Worm (Caenorhabditis elegans) whole organism, L4/young adult: ENCODE results near the gene iars-1.
"Not testable (repeated sequence)": the region's sequence is repeated elsewhere in the genome, so short reads cannot be mapped to it uniquely, and the experiment has no call there.

Experiments
- W03F9.2 ChIP-seq: fragments of 150-350 bp; optimal IDR thresholded peaks from 2 replicates; lab custom pipeline; 2014; ENCODE audit warnings: missing biosample characterization, missing genetic modification characterization
- dao-5 ChIP-seq: sonication (generic microtip); optimal IDR thresholded peaks from 2 replicates; lab custom pipeline; 2016; ENCODE audit warnings: missing genotype, missing genetic modification characterization, moderate library complexity, missing compliant biosample characterization
- him-1 ChIP-seq: sonication (generic microtip); optimal IDR thresholded peaks from 2 replicates; lab custom pipeline; 2016; ENCODE audit warnings: missing genotype, missing genetic modification reagents, missing genetic modification characterization, missing compliant biosample characterization

Gene iars-1

DNA sequence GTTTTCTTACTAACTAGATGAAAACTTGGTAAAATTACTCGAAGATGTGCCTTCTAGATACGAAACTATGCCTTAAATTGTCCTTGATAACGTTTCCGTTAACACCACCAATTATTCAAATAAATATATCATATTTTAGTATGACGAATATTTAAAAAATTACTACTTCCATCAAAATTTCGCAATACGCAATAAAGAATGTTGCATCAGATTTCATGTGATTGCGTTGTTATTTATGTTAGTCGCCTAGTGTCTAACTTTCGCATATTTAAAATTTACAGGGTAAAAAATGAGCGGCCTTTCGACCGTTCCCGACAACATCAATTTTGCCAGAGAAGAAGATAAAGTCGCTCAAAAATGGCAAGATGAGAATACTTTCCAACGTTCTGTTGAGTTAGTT lies at the start of gene iars-1:
Gene iars-1 (plus strand): TSS at position 276 of the 400 bp plus-strand sequence.
- TF ChIP-seq W03F9.2 (tag; lab: Kevin White, UChicago): no peak
- TF ChIP-seq him-1: no peak
- TF ChIP-seq dao-5 (tag; lab: Kevin White, UChicago): no peak

DNA sequence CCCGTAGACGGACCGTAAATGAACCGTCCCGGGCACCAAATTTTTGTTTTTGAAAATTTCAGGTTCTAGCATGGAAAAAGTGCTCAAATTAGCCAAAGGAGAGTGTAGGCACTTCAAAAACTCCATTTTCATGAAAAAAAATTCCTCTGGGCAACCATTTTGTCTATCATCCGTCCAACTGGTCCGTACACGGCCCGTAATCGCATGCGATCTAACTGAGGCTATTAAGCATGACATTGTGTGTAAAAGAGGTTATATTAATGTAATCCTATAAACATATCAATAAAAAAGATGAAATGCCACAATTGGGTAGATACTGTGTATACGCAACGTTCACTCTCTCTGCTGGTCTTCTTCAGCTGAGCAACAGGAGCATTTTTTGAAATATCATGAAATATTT lies 45.8 kb upstream of the iars-1 start, which contains the start of gene R09E10.1:
Gene R09E10.1 (minus strand): TSS at position 101 of the 400 bp plus-strand sequence.
- TF ChIP-seq W03F9.2 (tag; lab: Kevin White, UChicago); him-1; dao-5 (tag; lab: Kevin White, UChicago): not testable (repeated sequence)

DNA sequence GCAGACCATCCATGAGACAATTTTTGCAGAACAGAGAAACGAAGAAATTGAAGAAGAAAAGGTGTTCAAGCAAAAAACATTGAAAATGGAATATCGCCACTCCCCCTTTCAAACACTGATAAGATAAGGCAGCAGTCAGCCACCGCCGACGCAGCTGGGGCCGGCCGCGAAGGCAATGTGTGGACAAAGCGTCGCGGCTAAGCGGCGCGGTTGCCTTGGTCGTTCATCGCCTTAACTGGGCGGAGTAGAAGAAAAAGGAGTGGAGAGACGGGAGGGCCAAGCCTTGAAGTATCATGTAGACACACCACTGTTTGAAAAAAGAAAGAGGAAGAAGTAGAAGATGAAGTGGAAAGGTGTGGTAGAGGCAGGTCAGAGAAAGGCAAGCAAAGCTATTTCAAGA lies 37.4 kb upstream of the iars-1 start:
- TF ChIP-seq W03F9.2 (tag; lab: Kevin White, UChicago) (no peak), him-1 (no peak), dao-5 (tag; lab: Kevin White, UChicago) (no peak)

DNA sequence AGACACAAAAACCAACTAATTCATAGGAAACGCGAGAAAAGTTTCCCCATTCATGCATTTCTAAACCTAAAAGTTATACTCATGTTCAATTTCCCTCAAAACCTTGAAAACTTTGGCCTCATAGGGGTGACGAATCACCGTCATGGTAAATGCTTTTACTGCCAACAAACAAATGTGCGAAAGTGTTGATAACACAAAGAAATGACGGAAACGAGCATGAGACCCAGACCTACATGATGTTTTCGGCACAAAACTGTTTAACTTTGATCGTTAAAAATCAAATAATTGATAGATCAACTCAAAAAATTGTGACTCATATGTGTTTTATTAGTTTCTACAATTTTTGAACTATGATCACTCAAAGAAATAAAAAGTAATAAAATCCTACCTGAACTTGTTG lies 36.5 kb upstream of the iars-1 start:
- TF ChIP-seq dao-5 (tag; lab: Kevin White, UChicago) (no peak), him-1 (no peak), W03F9.2 (tag; lab: Kevin White, UChicago) (no peak)

DNA sequence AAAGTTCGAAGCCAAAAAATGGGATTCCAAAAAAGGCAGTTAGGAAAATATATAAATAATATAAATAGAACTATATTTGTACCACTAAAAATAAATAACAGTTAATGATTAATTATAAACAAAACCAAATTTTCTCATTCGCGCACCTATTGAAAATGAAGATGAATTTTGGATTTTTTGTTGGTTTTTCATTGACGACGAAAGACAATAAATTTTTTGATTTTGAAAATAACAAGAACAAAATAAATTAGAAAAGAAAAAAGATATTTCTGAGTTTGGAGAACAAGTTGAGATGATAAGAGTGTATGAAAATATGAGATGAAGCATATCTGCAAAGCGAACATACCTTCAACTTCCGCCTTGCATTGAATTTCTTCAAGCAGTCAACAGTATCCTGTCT lies 31.1 kb upstream of the iars-1 start:
- TF ChIP-seq dao-5 (tag; lab: Kevin White, UChicago) (no peak), W03F9.2 (tag; lab: Kevin White, UChicago) (no peak), him-1 (no peak)

DNA sequence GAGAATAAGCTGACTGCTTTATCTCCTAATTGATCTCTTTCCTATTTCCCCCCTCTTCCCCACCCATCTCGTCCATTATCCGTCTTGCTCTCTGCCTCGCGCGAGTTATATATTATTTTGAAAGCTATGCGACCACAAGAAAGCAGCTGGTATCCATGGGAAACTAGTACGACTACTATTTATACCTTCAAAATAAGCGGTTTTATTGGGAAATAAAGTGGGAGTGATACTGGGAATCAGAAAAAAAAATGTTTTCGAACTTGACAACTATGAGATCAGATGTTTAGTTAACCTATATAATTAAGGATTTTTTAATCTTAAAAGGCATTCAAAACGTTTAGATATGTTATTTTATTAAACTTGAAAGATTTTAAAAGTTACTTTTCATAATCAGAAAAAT lies 28.7 kb upstream of the iars-1 start:
- TF ChIP-seq dao-5 (tag; lab: Kevin White, UChicago): no peak
- no peak for TF ChIP-seq W03F9.2 (tag; lab: Kevin White, UChicago)
- TF ChIP-seq him-1: no peak

DNA sequence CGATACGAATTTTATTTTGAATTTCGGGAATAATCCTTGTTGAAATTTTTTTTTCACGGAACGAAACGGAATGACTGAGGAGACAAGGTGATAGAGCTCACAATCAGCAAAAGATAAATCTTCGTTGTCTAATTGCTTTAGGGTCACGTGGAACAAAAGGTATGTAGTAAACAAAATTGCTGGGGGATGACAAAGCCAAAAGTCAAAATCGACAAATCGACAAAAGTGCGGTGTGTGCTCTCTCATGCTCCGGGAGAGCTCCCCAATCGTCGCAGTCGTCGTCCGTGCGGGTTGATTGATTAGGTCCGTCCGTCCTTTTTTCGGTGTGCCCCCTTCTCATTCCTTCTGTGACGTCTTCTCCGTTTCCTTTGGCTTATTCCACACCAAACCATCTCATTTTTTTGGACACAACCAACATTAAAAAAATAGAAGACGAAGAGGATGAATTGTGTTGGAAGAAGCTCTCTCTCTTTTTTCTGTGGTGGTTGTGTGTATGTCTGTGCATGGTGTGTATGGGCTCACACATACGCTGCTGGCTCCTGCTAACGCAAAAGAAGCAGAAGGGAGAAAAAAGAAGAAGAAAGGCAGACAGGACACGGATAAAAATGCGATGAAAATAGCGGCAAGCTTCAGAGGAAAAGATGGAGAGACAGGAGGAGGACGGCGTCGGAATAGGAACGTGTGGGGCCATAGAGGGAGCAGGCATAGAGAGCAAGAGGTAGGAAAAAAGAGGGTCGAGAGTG lies 26.6 kb upstream of the iars-1 start:
- TF ChIP-seq dao-5 (tag; lab: Kevin White, UChicago): no peak
- TF ChIP-seq him-1: peak; percentile 9

DNA sequence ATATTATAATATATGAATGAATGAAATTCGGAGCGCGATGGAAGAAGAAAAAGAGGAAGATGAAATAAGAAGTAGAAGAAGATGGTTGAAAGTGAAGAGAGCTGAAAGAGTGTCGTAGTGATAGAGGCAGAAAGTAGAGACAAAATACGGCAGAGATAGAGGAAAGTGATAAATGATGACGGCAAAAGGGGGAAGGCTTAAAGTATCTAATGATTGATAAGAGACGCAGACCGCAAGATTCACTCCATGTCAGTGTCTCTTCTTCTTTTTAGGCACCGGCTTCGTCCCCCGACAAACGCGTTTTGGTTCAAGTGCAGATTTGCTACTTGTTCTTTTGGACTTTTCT lies 26.1 kb upstream of the iars-1 start:
- no peak for TF ChIP-seq dao-5 (tag; lab: Kevin White, UChicago)
- peak; percentile 27 for TF ChIP-seq W03F9.2 (tag; lab: Kevin White, UChicago)
- TF ChIP-seq him-1: no peak

DNA sequence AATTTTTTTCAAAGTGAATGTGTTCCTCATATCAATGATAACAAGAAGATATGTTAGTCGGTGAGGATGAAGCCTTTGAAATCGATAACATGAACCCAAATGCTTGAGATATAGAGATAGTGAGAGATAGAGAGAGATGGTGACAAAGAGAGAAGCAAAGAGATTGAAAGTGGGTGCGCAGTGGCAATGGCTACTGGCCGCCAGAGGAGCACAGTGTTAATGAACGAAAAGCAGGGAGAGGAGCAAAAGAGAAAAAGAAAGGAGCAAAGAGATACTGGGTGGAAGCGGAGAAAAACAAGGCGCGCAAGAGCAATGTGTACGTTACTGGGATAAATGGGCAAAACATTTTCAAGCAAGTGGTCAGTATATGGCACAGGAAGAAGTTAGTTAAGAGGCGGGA lies 23.8 kb upstream of the iars-1 start:
- TF ChIP-seq W03F9.2 (tag; lab: Kevin White, UChicago) (no peak), him-1 (peak; percentile 1), dao-5 (tag; lab: Kevin White, UChicago) (no peak)

DNA sequence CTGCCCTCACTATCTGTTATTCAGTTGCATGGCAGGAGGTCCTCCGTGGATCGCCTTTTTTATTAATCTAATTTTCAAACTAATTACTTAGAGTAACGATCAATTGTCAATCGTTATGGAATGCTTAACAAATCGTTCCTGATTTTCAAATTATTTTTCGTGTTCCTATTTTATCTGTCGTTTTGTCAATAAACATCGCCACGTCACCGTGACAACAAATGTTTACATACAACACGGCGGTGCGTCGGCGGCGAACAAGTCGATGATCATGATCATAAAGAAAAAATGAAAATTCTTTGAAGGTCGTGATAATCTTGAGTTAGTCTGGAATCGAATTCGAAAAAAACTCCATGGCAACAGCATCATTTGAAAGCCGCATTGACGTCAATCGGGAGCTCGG lies 22.9 kb upstream of the iars-1 start:
- TF ChIP-seq him-1: no peak
- no peak for TF ChIP-seq dao-5 (tag; lab: Kevin White, UChicago)
- TF ChIP-seq W03F9.2 (tag; lab: Kevin White, UChicago): no peak

DNA sequence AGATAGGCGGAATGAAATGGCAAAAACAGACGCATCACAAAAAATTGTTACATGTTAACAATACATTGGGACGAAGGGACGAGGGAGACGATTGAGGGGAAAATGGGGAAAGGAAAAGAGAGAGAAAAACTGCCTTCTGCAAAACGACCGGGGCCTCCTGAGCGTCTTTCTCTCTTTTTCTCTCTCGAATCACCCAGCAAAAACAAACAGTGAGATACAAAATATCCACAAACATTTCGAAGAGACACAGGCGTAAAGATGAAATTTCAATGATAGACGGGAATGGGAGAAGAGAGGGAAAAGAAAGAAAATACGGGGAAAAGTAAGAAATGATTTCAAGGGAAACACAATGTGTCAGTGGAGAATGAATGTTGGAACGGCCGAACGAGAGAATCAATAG lies 22.4 kb upstream of the iars-1 start:
- peak; percentile 32 for TF ChIP-seq him-1
- TF ChIP-seq dao-5 (tag; lab: Kevin White, UChicago): no peak
- TF ChIP-seq W03F9.2 (tag; lab: Kevin White, UChicago): peak; percentile 7

DNA sequence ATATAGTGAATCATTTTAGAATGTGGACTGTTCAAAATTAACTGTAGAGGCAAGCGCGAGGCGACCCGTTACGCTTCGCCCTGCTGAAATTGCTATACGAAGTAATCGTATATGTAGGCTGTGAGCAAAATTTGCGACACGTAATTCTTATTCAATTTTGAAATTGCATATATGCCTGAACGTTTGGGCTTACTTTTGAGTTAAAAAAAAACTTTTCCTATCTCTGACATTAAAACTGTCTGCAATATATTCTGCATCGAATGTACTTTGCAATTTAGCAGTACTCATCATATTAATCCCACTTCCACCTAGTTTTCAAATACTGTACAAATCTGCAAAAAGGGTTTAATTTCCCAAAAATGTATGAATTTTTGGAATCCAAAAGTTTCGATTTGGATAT lies 21.5 kb upstream of the iars-1 start:
- TF ChIP-seq W03F9.2 (tag; lab: Kevin White, UChicago): no peak
- no peak for TF ChIP-seq dao-5 (tag; lab: Kevin White, UChicago)

DNA sequence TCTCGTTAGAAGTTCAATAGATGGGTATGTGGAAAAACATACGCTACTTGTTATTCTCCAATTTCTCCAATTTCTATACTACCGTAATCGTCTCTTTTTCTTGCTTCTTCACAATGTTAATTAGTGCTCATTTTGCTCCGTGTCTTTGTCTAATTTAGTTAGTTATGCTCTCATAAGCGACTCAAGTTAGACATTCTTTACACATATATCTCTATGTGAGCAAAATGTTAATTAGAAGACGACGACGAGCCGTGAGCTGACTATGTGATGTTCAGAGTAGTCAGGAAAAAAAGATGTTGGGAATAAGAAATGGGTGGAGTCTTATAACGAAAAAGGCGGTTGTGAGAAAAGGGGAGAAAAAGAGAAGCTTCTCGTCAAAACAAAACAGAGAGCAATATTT lies 20.9 kb upstream of the iars-1 start:
- TF ChIP-seq him-1 (no peak), W03F9.2 (tag; lab: Kevin White, UChicago) (no peak), dao-5 (tag; lab: Kevin White, UChicago) (no peak)

DNA sequence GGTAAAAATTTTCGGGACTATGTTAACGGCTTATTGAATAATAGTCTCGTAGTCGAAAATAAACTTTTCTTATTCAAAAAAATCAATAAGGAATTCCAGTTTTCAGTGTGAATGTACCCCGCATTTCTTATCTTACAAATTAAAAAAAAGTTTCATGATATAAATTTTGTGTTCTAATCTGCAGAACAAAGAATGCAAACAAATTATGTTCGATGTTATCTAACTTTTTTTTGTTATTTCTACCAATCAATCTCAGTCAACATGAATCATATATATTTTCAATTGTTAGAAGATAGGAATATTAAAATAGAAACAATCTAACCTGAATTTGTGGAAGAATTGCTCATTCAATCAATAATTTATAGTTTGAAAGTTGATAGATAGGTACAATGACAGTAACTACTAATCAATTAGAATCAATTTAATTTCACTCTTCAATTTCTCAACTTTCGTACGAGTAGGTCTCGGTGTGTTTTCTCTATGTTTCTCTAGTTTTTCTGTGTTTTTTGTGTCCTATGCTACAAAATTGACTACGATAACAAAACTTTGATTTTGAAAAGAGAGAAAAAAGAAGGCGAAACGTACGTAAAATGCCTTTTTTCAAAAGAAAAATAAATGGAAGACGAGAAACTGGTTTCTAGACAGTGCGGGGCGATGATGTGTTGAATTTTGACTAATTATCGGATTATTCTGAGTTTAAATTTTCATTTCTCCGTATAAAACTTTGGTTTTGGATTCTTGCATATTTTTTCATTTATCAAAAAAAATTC lies 18.3 kb upstream of the iars-1 start, which contains the start of the genes unc-43 and Y43C5B.3:
Gene unc-43 (minus strand): TSS at position 347 of the 770 bp plus-strand sequence.
Gene Y43C5B.3 (plus strand): TSS at position 720 of the 770 bp plus-strand sequence.
- TF ChIP-seq him-1 (no peak), W03F9.2 (tag; lab: Kevin White, UChicago) (no peak), dao-5 (tag; lab: Kevin White, UChicago) (no peak)
